Fruit fly (Drosophila melanogaster) Kc167 (cell line): ENCODE data around the gene r-cup.

Experiments used
- h ChIP-seq: fragments of >200 bp; optimal IDR thresholded peaks from 3 replicates; lab custom pipeline; 2018; ENCODE audit warnings: missing external identifiers
- insv ChIP-seq: fragments of >200 bp; optimal IDR thresholded peaks from 3 replicates; lab custom pipeline; 2018; ENCODE audit warnings: missing external identifiers
- ttk ChIP-seq: sonication (Bioruptor generic); optimal IDR thresholded peaks from 2 replicates; lab custom pipeline; 2017; ENCODE audit warnings: missing external identifiers

DNA sequence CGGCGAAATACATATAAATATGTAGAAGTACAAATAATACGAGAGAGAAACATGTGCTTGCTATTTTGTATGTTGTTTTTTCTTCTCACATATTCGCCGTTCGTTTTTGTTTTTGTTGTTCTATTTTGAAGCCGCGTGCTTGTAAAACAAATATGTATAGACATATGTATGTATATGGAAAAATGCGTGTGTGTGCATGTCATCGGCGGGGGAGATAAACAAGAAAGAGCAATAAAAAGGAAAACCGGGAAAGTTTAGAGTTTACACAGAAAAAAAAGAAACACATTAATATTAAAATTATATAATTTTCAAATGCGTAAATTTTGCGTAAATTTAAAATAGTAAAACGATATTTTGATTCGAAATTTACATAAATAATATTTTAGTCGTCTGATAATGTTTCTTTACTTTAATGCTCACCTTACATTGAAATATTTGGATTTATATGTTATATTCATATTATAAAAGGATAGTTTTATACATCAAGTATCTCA, 19.8 kb upstream of the r-cup start:
- no peak for TF ChIP-seq h (lab: Kevin White, UChicago)
- no peak for TF ChIP-seq insv (lab: Kevin White, UChicago)
- no peak for TF ChIP-seq ttk (lab: Kevin White, UChicago)
